Worm (Caenorhabditis elegans): ENCODE data around the gene Y44A6D.7.

ce11 chrV:20778257-20778697 lies 36.2 kb upstream of the Y44A6D.7 start:
- TF ChIP-seq lin-11 (tag; optimal IDR thresholded peaks at IDR 0.05) = no peak
- peak; percentile 98 for TF ChIP-seq hlh-30 (tag; optimal IDR thresholded peaks at IDR 0.05; ENCODE audit: insufficient read depth)

All from whole organism, late embryonic.